Worm (Caenorhabditis elegans) whole organism, L3 larva: Measurements from ENCODE around the gene B0252.11.

Experiments
- egl-27 ChIP-seq: sonication (generic microtip); optimal IDR thresholded peaks from 4 replicates; lab custom pipeline; 2017; ENCODE audit warnings: missing biosample characterization, missing genetic modification reagents, missing genetic modification characterization
- fos-1 ChIP-seq: fragments of 150-350 bp; optimal IDR thresholded peaks from 2 replicates; lab custom pipeline; 2014; ENCODE audit warnings: missing biosample characterization, missing genetic modification characterization
- nhr-11 ChIP-seq: fragments of 150-350 bp; optimal IDR thresholded peaks from 2 replicates; lab custom pipeline; 2014; ENCODE audit warnings: missing biosample characterization, missing genetic modification characterization
- nhr-25 ChIP-seq: sonication (generic microtip); optimal IDR thresholded peaks from 2 replicates; lab custom pipeline; 2017; ENCODE audit warnings: missing biosample characterization, missing genetic modification characterization
- pha-4 ChIP-seq: fragments of 150-350 bp; optimal IDR thresholded peaks from 2 replicates; lab custom pipeline; 2014; ENCODE audit warnings: missing biosample characterization, missing genetic modification reagents, missing genetic modification characterization
- snpc-4 ChIP-seq: fragments of 150-350 bp; optimal IDR thresholded peaks from 2 replicates; lab custom pipeline; 2014; ENCODE audit warnings: missing biosample characterization, missing genetic modification characterization
- tbx-2 ChIP-seq: sonication (generic microtip); optimal IDR thresholded peaks from 2 replicates; lab custom pipeline; 2016; ENCODE audit warnings: mild to moderate bottlenecking, missing genetic modification characterization, missing compliant biosample characterization
- unc-62 ChIP-seq: fragments of 150-350 bp; sonication (generic microtip); optimal IDR thresholded peaks from 4 replicates; lab custom pipeline; 2014; ENCODE audit warnings: missing biosample characterization, missing genetic modification reagents, missing genetic modification characterization
- zag-1 ChIP-seq: fragments of 150-350 bp; optimal IDR thresholded peaks from 2 replicates; lab custom pipeline; 2014; ENCODE audit warnings: missing biosample characterization, missing genetic modification characterization

DNA sequence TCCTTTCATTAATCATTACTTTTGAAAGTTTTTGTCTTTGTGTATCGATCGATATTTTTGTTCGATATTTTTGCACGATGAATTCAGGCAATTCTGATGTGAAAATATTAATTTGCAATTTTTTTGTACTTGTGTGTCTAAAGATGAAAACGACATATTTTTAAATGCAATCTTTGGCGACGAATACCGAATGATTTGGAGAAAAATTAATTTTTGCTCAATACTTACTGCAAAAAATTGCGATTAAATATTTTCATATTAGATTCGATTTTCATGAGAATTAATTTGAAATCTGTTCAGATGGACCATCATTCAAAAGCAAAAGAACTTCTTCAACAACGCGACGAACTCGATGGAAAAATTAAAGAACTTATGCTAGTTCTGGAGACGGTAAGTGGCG is 15.8 kb downstream of the B0252.11 start, which contains the start of gene psmd-9:
- TF ChIP-seq fos-1 (tag; lab: Kevin White, UChicago) (no peak), unc-62 (GFP tag; lab: Kevin White, UChicago) (no peak), nhr-11 (tag; lab: Kevin White, UChicago) (no peak), pha-4 (tag; lab: Kevin White, UChicago) (no peak), tbx-2 (tag; lab: Kevin White, UChicago) (no peak), egl-27 (tag; lab: Kevin White, UChicago) (no peak), snpc-4 (tag; lab: Kevin White, UChicago) (no peak), zag-1 (tag; lab: Kevin White, UChicago) (no peak), nhr-25 (no peak)
